Fruit fly (Drosophila melanogaster): ENCODE data around the gene PolD1.
A peak's percentile ranks its signal among the peaks of the same experiment; 100 is the strongest.

PolD1 gene

dm6 chr3L:16023020-16023648 is 35.5 kb upstream of the PolD1 start, which contains the start of gene Notum (continued):
- TF ChIP-seq CG6791 (GFP tag; IDR thresholded peaks at IDR 0.05; ENCODE audit: partially characterized antibody) (peak; percentile 52; the same call in 1 of the 3 replicates), Chrac-16 (GFP tag; optimal IDR thresholded peaks at IDR 0.05) (no peak), vvl (GFP tag; IDR thresholded peaks at IDR 0.05) (peak; percentile 44), HLHmδ (GFP tag; optimal IDR thresholded peaks at IDR 0.05) (peak; percentile 47), zen (tag; optimal IDR thresholded peaks at IDR 0.05) (peak; percentile 13), Deaf1 (tag; optimal IDR thresholded peaks at IDR 0.05) (peak; percentile 48), Gsc (GFP tag; IDR thresholded peaks at IDR 0.05) (no peak), bbx (GFP tag; IDR thresholded peaks at IDR 0.05; ENCODE audit: partially characterized antibody) (peak; percentile 28; the same call in 1 of the 2 replicates), Fer3 (tag; optimal IDR thresholded peaks at IDR 0.05) (no peak), CG7271 (tag; optimal IDR thresholded peaks at IDR 0.05) (peak; percentile 17), CG1832 (GFP tag; optimal IDR thresholded peaks at IDR 0.05) (peak; percentile 69), crol (GFP tag; IDR thresholded peaks at IDR 0.05) (0 out of 2 replicates have a peak, but pooled peaks have one; percentile 20), Abd-B (GFP tag; optimal IDR thresholded peaks at IDR 0.05) (no peak), CG2129 (GFP tag; IDR thresholded peaks at IDR 0.05; ENCODE audit: partially characterized antibody) (no peak), ranshi (GFP tag; IDR thresholded peaks at IDR 0.05) (0 out of 2 replicates have a peak, but pooled peaks have one; percentile 15), Med (GFP tag) (peak; percentile 71), gsb-n (tag; optimal IDR thresholded peaks at IDR 0.05) (peak; percentile 18), CG6272 (GFP tag; IDR thresholded peaks at IDR 0.05) (0 out of 2 replicates have a peak, but pooled peaks have one; percentile 13), caup (GFP tag; optimal IDR thresholded peaks at IDR 0.05; ENCODE audit: severe bottlenecking) (peak; percentile 0), NC2β (GFP tag; optimal IDR thresholded peaks at IDR 0.05) (no peak), CG32767 (GFP tag; IDR thresholded peaks at IDR 0.05) (0 out of 2 replicates have a peak, but pooled peaks have one; percentile 18), Dll (GFP tag; IDR thresholded peaks at IDR 0.05; ENCODE audit: partially characterized antibody) (peak; percentile 51; the same call in 3 of the 4 replicates), CG9727 (GFP tag; optimal IDR thresholded peaks at IDR 0.05) (peak; percentile 2), lab (GFP tag; optimal IDR thresholded peaks at IDR 0.05) (no peak), Xrp1 (GFP tag; IDR thresholded peaks at IDR 0.05) (0 out of 2 replicates have a peak, but pooled peaks have one; percentile 4), odd (GFP tag; optimal IDR thresholded peaks at IDR 0.05) (peak; percentile 21), CG15479 (GFP tag; optimal IDR thresholded peaks at IDR 0.05) (peak; percentile 91), Opbp (GFP tag; IDR thresholded peaks at IDR 0.05; ENCODE audit: partially characterized antibody) (peak; percentile 33; the same call in 1 of the 3 replicates), Adf1 (GFP tag; IDR thresholded peaks at IDR 0.05) (peak; percentile 93), da (GFP tag; optimal IDR thresholded peaks at IDR 0.05) (no peak), CG11695 (GFP tag; IDR thresholded peaks at IDR 0.05) (no peak), Xbp1 (GFP tag; optimal IDR thresholded peaks at IDR 0.05) (no peak), CG18764 (GFP tag; optimal IDR thresholded peaks at IDR 0.05) (no peak), otp (GFP tag; IDR thresholded peaks at IDR 0.05) (peak; percentile 20; the same call in 1 of the 3 replicates), CG2199 (GFP tag; IDR thresholded peaks at IDR 0.05) (peak; percentile 88; the same call in 2 of the 3 replicates), MTF-1 (GFP tag; optimal IDR thresholded peaks at IDR 0.05; ENCODE audit: borderline replicate concordance) (peak; percentile 13), cad (GFP tag; optimal IDR thresholded peaks at IDR 0.05) (peak; percentile 45), Trl (optimal IDR thresholded peaks at IDR 0.05) (peak; percentile 38 to 56), Trl (GFP tag; optimal IDR thresholded peaks at IDR 0.05) (no peak)
